Fruit fly (Drosophila melanogaster) whole organism, prepupa: ENCODE data around the gene CG32091.

ENCODE experiments used
- Blimp-1 ChIP-seq: fragments of 200-800 bp; sonication (Bioruptor generic); optimal IDR thresholded peaks from 3 replicates; lab custom pipeline; 2017; ENCODE audit warnings: missing biosample characterization, missing genetic modification characterization, mild to moderate bottlenecking, moderate library complexity, missing genetic modification reagents
- CG11902 ChIP-seq: fragments of 200-800 bp; sonication (Bioruptor generic); optimal IDR thresholded peaks from 3 replicates; lab custom pipeline; 2016; ENCODE audit warnings: missing biosample characterization, missing genetic modification characterization
- CG6792 ChIP-seq: fragments of 200-800 bp; sonication (Bioruptor generic); optimal IDR thresholded peaks from 3 replicates; lab custom pipeline; 2016; ENCODE audit warnings: missing biosample characterization, missing genetic modification characterization
- CG6808 ChIP-seq: fragments of 200-800 bp; sonication (Bioruptor generic); optimal IDR thresholded peaks from 3 replicates; lab custom pipeline; 2017; ENCODE audit warnings: missing biosample characterization, missing genetic modification characterization, mild to moderate bottlenecking, moderate library complexity, missing genetic modification reagents
- CG6854 ChIP-seq: fragments of 200-800 bp; sonication (Bioruptor generic); optimal IDR thresholded peaks from 2 replicates; lab custom pipeline; 2017; ENCODE audit warnings: missing biosample characterization, mild to moderate bottlenecking, missing genetic modification characterization
- OdsH ChIP-seq: fragments of 200-800 bp; sonication (Bioruptor generic); optimal IDR thresholded peaks from 3 replicates; lab custom pipeline; 2016; ENCODE audit warnings: missing biosample characterization, missing genetic modification characterization
- Smox ChIP-seq: fragments of 200-800 bp; sonication (Bioruptor generic); optimal IDR thresholded peaks from 3 replicates; lab custom pipeline; 2016; ENCODE audit warnings: missing biosample characterization, missing genetic modification characterization
- acj6 ChIP-seq: fragments of 200-800 bp; sonication (Bioruptor generic); optimal IDR thresholded peaks from 3 replicates; lab custom pipeline; 2016; ENCODE audit warnings: missing biosample characterization, missing genetic modification characterization
- cyc ChIP-seq: fragments of 200-800 bp; sonication (Bioruptor generic); optimal IDR thresholded peaks from 3 replicates; lab custom pipeline; 2016; ENCODE audit warnings: missing biosample characterization, missing genetic modification characterization

DNA sequence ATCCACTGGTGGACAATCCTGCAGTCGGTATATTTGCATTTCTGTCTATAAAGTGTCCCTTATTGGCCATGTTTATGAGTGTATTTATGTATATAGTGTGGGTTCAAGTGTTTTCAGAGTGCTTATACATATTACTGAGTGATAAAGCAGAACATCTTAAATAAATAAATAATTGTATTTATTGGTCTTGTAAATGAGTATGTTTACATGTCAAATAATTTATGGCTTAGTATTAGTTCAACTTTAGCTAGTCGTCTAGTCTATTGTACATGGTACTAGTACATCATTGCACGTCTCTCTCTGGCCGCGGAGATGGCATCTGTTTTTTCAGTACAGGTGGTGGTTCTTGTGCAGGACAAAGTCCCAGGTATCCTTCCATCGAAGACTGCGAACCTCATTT lies 47.2 kb upstream of the CG32091 start, which contains the start of gene CG32086:
- TF ChIP-seq OdsH (GFP tag; lab: Kevin White, UChicago) (no peak), acj6 (no peak), cyc (no peak), Smox (no peak), CG6792 (GFP tag; lab: Kevin White, UChicago) (no peak), Blimp-1 (no peak), CG6854 (no peak), CG6808 (no peak), CG11902 (no peak)
